Worm (Caenorhabditis elegans) whole organism, L1 larva: Measurements from ENCODE around the gene snu-66.

Source experiments
- C04F5.9 ChIP-seq: sonication (generic microtip); optimal IDR thresholded peaks from 2 replicates; lab custom pipeline; 2016; ENCODE audit warnings: missing genetic modification characterization, missing compliant biosample characterization
- aly-2 ChIP-seq: fragments of 150-350 bp; optimal IDR thresholded peaks from 2 replicates; lab custom pipeline; 2014; ENCODE audit warnings: missing biosample characterization, missing genetic modification characterization
- ceh-82 ChIP-seq, 3 experiments: fragments of 150-350 bp in 1 of 3; sonication (generic microtip) in 2 of 3; optimal IDR thresholded peaks; 2 replicates each; lab custom pipeline; 2014 to 2017; ENCODE audit warnings: missing biosample characterization in 3 of 3, missing genetic modification characterization in 3 of 3
- ceh-88 ChIP-seq: fragments of 200-800 bp; sonication (Bioruptor generic); IDR thresholded peaks from 2 replicates; pipeline ENCODE4 v1.3.6; 2022; ENCODE audit warnings: missing genetic modification characterization, missing compliant biosample characterization
- dsc-1 ChIP-seq: sonication (generic microtip); optimal IDR thresholded peaks from 2 replicates; lab custom pipeline; 2016; ENCODE audit warnings: mild to moderate bottlenecking, missing genetic modification characterization, missing compliant biosample characterization
- efl-1 ChIP-seq, 4 experiments: fragments of 150-350 bp; optimal IDR thresholded peaks in 3 of 4; peaks in 1 of 4; 1 replicate in 1 of 4; 2 replicates in 3 of 4; lab custom pipeline; 2014; ENCODE audit warnings: missing biosample characterization in 2 of 4, missing genetic modification characterization in 2 of 4, missing genetic modification reagents in 2 of 4
- egl-27 ChIP-seq, 2 experiments: fragments of 150-350 bp in 1 of 2; sonication (generic microtip); optimal IDR thresholded peaks; 3 replicates each; lab custom pipeline; 2017 to 2018; ENCODE audit warnings: missing biosample characterization in 2 of 2, missing genetic modification characterization in 2 of 2, missing genetic modification reagents in 2 of 2
- elt-2 ChIP-seq: sonication (generic microtip); optimal IDR thresholded peaks from 2 replicates; lab custom pipeline; 2016; ENCODE audit warnings: missing genetic modification characterization, mild to moderate bottlenecking, inconsistent platforms, missing compliant biosample characterization, missing genetic modification reagents
- fkh-10 ChIP-seq: sonication (generic microtip); optimal IDR thresholded peaks from 2 replicates; lab custom pipeline; 2017; ENCODE audit warnings: missing biosample characterization, missing genetic modification reagents, missing genetic modification characterization
- fkh-4 ChIP-seq: sonication (generic microtip); optimal IDR thresholded peaks from 2 replicates; lab custom pipeline; 2016; ENCODE audit warnings: missing compliant biosample characterization, missing genetic modification characterization, borderline replicate concordance
- fos-1 ChIP-seq: fragments of 150-350 bp; optimal IDR thresholded peaks from 2 replicates; lab custom pipeline; 2014; ENCODE audit warnings: missing biosample characterization, missing genetic modification characterization
- grh-1 ChIP-seq: fragments of 200-800 bp; sonication (Bioruptor generic); IDR thresholded peaks from 2 replicates; pipeline ENCODE4 v1.3.6; 2022; ENCODE audit warnings: missing genetic modification reagents, missing genetic modification characterization, missing compliant biosample characterization
- hlh-17 ChIP-seq: fragments of 200-800 bp; sonication (Bioruptor generic); optimal IDR thresholded peaks from 2 replicates; lab custom pipeline; 2018; ENCODE audit warnings: missing genetic modification characterization, mild to moderate bottlenecking, missing compliant biosample characterization, moderate library complexity, borderline replicate concordance
- hlh-4 ChIP-seq: sonication (generic microtip); optimal IDR thresholded peaks from 2 replicates; lab custom pipeline; 2016; ENCODE audit warnings: mild to moderate bottlenecking, missing genetic modification characterization, missing compliant biosample characterization
- lin-13 ChIP-seq: fragments of 150-350 bp; optimal IDR thresholded peaks from 2 replicates; lab custom pipeline; 2014; ENCODE audit warnings: missing biosample characterization, missing genetic modification reagents, missing genetic modification characterization
- lin-15B ChIP-seq: fragments of 150-350 bp; sonication (generic microtip); optimal IDR thresholded peaks from 3 replicates; lab custom pipeline; 2014; ENCODE audit warnings: missing biosample characterization, missing genetic modification characterization
- lin-35 ChIP-seq, 2 experiments: fragments of 150-350 bp; optimal IDR thresholded peaks; 2 replicates each; lab custom pipeline; 2014; ENCODE audit warnings: missing biosample characterization in 2 of 2, missing genetic modification characterization in 2 of 2, missing genetic modification reagents in 2 of 2
- lin-39 ChIP-seq: fragments of 150-350 bp; optimal IDR thresholded peaks from 2 replicates; lab custom pipeline; 2014; ENCODE audit warnings: missing biosample characterization, missing genetic modification reagents, missing genetic modification characterization
- lsy-2 ChIP-seq, 2 experiments: fragments of 150-350 bp; optimal IDR thresholded peaks; 2 replicates each; lab custom pipeline; 2014; ENCODE audit warnings: missing biosample characterization in 2 of 2, missing genetic modification characterization in 2 of 2
- nhr-11 ChIP-seq: fragments of 150-350 bp; optimal IDR thresholded peaks from 2 replicates; lab custom pipeline; 2014; ENCODE audit warnings: missing biosample characterization, missing genetic modification characterization
- nhr-19 ChIP-seq: fragments of 200-800 bp; sonication (Bioruptor generic); conservative IDR thresholded peaks from 2 replicates; pipeline ENCODE4 v1.3.6; 2022; ENCODE audit warnings: missing genetic modification characterization, missing compliant biosample characterization
- nhr-20 ChIP-seq: sonication (generic microtip); optimal IDR thresholded peaks from 2 replicates; lab custom pipeline; 2016; ENCODE audit warnings: mild to moderate bottlenecking, missing genetic modification characterization, missing compliant biosample characterization
- nhr-71 ChIP-seq: sonication (generic microtip); optimal IDR thresholded peaks from 2 replicates; lab custom pipeline; 2016; ENCODE audit warnings: mild to moderate bottlenecking, missing genetic modification characterization, moderate library complexity, missing compliant biosample characterization
- nhr-85 ChIP-seq: sonication (generic microtip); peaks from one replicate; lab custom pipeline; 2016; ENCODE audit warnings: missing genetic modification characterization, inconsistent platforms, missing compliant biosample characterization
- nhr-90 ChIP-seq: sonication (generic microtip); optimal IDR thresholded peaks from 2 replicates; lab custom pipeline; 2016; ENCODE audit warnings: mild to moderate bottlenecking, missing genetic modification characterization, missing compliant biosample characterization; ENCODE audit not compliant: poor library complexity
- snpc-4 ChIP-seq: fragments of 150-350 bp; optimal IDR thresholded peaks from 2 replicates; lab custom pipeline; 2014; ENCODE audit warnings: missing biosample characterization, missing genetic modification characterization
- sox-4 ChIP-seq: sonication (generic microtip); optimal IDR thresholded peaks from 2 replicates; lab custom pipeline; 2016; ENCODE audit warnings: missing genetic modification characterization, missing compliant biosample characterization
- swsn-7 ChIP-seq: sonication (generic microtip); optimal IDR thresholded peaks from 2 replicates; lab custom pipeline; 2016; ENCODE audit warnings: missing genetic modification characterization, missing compliant biosample characterization
- unc-98 ChIP-seq: fragments of 200-800 bp; sonication (Bioruptor generic); IDR thresholded peaks from 2 replicates; pipeline ENCODE4 v1.3.6; 2022; ENCODE audit warnings: missing genetic modification characterization, missing compliant biosample characterization
- zag-1 ChIP-seq: fragments of 150-350 bp; optimal IDR thresholded peaks from 2 replicates; lab custom pipeline; 2014; ENCODE audit warnings: missing biosample characterization, missing genetic modification characterization
- ztf-11 ChIP-seq, 2 experiments: sonication (generic microtip); optimal IDR thresholded peaks; 2 replicates each; lab custom pipeline; 2016 to 2017; ENCODE audit warnings: missing genetic modification characterization in 2 of 2, missing biosample characterization in 1 of 2, missing compliant biosample characterization in 1 of 2

snu-66 gene

ce11 chrV:7553873-7554362 is 21.6 kb downstream of the snu-66 start, which contains the start of gene ttr-10:
Gene ttr-10, minus strand, starts transcription at chrV:7553923.
- peak; percentile 8 for TF ChIP-seq nhr-71 (tag; lab: Kevin White, UChicago)
- TF ChIP-seq nhr-20 (tag; lab: Kevin White, UChicago): no peak
- TF ChIP-seq fos-1 (tag; lab: Kevin White, UChicago): no peak
- no peak for TF ChIP-seq nhr-85 (tag; lab: Kevin White, UChicago)
- TF ChIP-seq ceh-88 (GFP tag; lab: Robert Waterston, UW): no peak
- TF ChIP-seq hlh-4: peak; percentile 44
- no peak for TF ChIP-seq hlh-17 (GFP tag; lab: Kevin White, UChicago)
- TF ChIP-seq fkh-4 (tag; lab: Kevin White, UChicago): peak; percentile 84
- no peak for TF ChIP-seq sox-4 (tag; lab: Kevin White, UChicago)
- TF ChIP-seq swsn-7: no peak
- no peak for TF ChIP-seq nhr-90 (tag; lab: Kevin White, UChicago)
- TF ChIP-seq dsc-1 (tag; lab: Kevin White, UChicago): peak; percentile 94
- TF ChIP-seq egl-27 (tag; optimal IDR thresholded peaks at IDR 0.05; lab: Kevin White, UChicago): no peak
- TF ChIP-seq nhr-11 (tag; lab: Kevin White, UChicago): no peak

ce11 chrV:7551821-7552220 is 23.6 kb downstream of the snu-66 start, which contains the start of gene F19F10.3:
Gene F19F10.3, plus strand, starts transcription at chrV:7552121.
- TF ChIP-seq dsc-1 (tag; lab: Kevin White, UChicago): peak; percentile 23
- no peak for TF ChIP-seq lin-15B (tag; lab: Kevin White, UChicago)

- TF ChIP-seq grh-1 (GFP tag; lab: Robert Waterston, UW): 0 out of 2 replicates have a peak, but pooled peaks have one; percentile 30
- peak; percentile 36 for TF ChIP-seq nhr-19 (GFP tag; lab: Robert Waterston, UW)
- peak; percentile 52 for TF ChIP-seq nhr-85 (tag; lab: Kevin White, UChicago)
- peak; percentile 10 for TF ChIP-seq nhr-90 (tag; lab: Kevin White, UChicago)
These were observed 27.0 kb downstream of the snu-66 start for ce11 chrV:7548499-7548898.

ce11 chrV:7548017-7548416 is 27.5 kb downstream of the snu-66 start:
- TF ChIP-seq lin-35 (GFP tag; optimal IDR thresholded peaks at IDR 0.05; lab: Kevin White, UChicago) (peak in 1 of 2 experiments; percentile 6), elt-2 (peak; percentile 88), aly-2 (tag; lab: Kevin White, UChicago) (no peak), fkh-10 (GFP tag; lab: Kevin White, UChicago) (no peak), lin-13 (GFP tag; lab: Kevin White, UChicago) (no peak), lin-39 (no peak), C04F5.9 (tag; lab: Kevin White, UChicago) (no peak), ceh-82 (tag; optimal IDR thresholded peaks at IDR 0.05; lab: Kevin White, UChicago) (no peak), ztf-11 (tag; optimal IDR thresholded peaks at IDR 0.05; lab: Kevin White, UChicago) (no peak), zag-1 (tag; lab: Kevin White, UChicago) (no peak), efl-1 (optimal IDR thresholded peaks at IDR 0.05; lab: Kevin White, UChicago) (no peak), efl-1 (GFP tag; optimal IDR thresholded peaks at IDR 0.05 in 1 of 2; lab: Kevin White, UChicago) (no peak), unc-98 (GFP tag; lab: Robert Waterston, UW) (no peak)
- TF ChIP-seq, all 84 proteins: peak for 2

ce11 chrV:7547479-7547878 is 28.0 kb downstream of the snu-66 start, which contains the start of gene ftn-1:
Gene ftn-1, minus strand, starts transcription at chrV:7547579.
- TF ChIP-seq nhr-90 (tag; lab: Kevin White, UChicago): no peak
- TF ChIP-seq C04F5.9 (tag; lab: Kevin White, UChicago): no peak
- no peak for TF ChIP-seq snpc-4 (tag; lab: Kevin White, UChicago)
- TF ChIP-seq lsy-2 (tag; optimal IDR thresholded peaks at IDR 0.05; lab: Kevin White, UChicago): no peak
